Fruit fly (Drosophila melanogaster) Kc167 (cell line): ENCODE measurements around the gene Tmlh.

Experiments
- Myc ChIP-seq: fragments of >200 bp; optimal IDR thresholded peaks from 2 replicates; lab custom pipeline; 2017; ENCODE audit warnings: missing external identifiers
- Sin3A ChIP-seq: fragments of >200 bp; optimal IDR thresholded peaks from 2 replicates; lab custom pipeline; 2018; ENCODE audit warnings: missing external identifiers
- h ChIP-seq: fragments of >200 bp; optimal IDR thresholded peaks from 3 replicates; lab custom pipeline; 2018; ENCODE audit warnings: missing external identifiers
- insv ChIP-seq: fragments of >200 bp; optimal IDR thresholded peaks from 3 replicates; lab custom pipeline; 2018; ENCODE audit warnings: missing external identifiers
- psq ChIP-seq: fragments of >200 bp; optimal IDR thresholded peaks from 2 replicates; lab custom pipeline; 2017; ENCODE audit warnings: missing external identifiers
- ttk ChIP-seq: sonication (Bioruptor generic); optimal IDR thresholded peaks from 2 replicates; lab custom pipeline; 2017; ENCODE audit warnings: missing external identifiers

Tmlh gene

dm6 chr3R:20407771-20408315 lies at the start of gene Tmlh, which contains the start of gene eIF3g2:
Gene Tmlh (minus strand): TSS chr3R:20407871.
Gene eIF3g2 (plus strand): TSS chr3R:20408265.
- no peak for TF ChIP-seq psq (lab: Kevin White, UChicago)
- TF ChIP-seq Myc (lab: Kevin White, UChicago) = no peak
- TF ChIP-seq Sin3A (lab: Kevin White, UChicago) = no peak
- TF ChIP-seq insv = no peak
- no peak for TF ChIP-seq ttk (lab: Kevin White, UChicago)
- TF ChIP-seq h = no peak

dm6 chr3R:20449487-20449886 lies 41.8 kb upstream of the Tmlh start:
- TF ChIP-seq psq (lab: Kevin White, UChicago) = no peak
- TF ChIP-seq insv = no peak
- no peak for TF ChIP-seq ttk (lab: Kevin White, UChicago)
- no peak for TF ChIP-seq Sin3A (lab: Kevin White, UChicago)
- TF ChIP-seq h = no peak
- TF ChIP-seq Myc (lab: Kevin White, UChicago) = no peak

- no peak for TF ChIP-seq h
- TF ChIP-seq Myc (lab: Kevin White, UChicago) = no peak
- no peak for TF ChIP-seq ttk (lab: Kevin White, UChicago)
Measured at dm6 chr3R:20422092-20422491, 14.4 kb upstream of the Tmlh start.

- no peak for TF ChIP-seq Sin3A (lab: Kevin White, UChicago)
- no peak for TF ChIP-seq insv
- TF ChIP-seq Myc (lab: Kevin White, UChicago) = no peak
- no peak for TF ChIP-seq h
- no peak for TF ChIP-seq psq (lab: Kevin White, UChicago)
- no peak for TF ChIP-seq ttk (lab: Kevin White, UChicago)
Measured at dm6 chr3R:20407245-20407644, 426 bp downstream of the Tmlh start.

- TF ChIP-seq ttk (lab: Kevin White, UChicago) = no peak
- no peak for TF ChIP-seq psq (lab: Kevin White, UChicago)
- no peak for TF ChIP-seq Myc (lab: Kevin White, UChicago)
- TF ChIP-seq Sin3A (lab: Kevin White, UChicago) = no peak
- no peak for TF ChIP-seq h
- TF ChIP-seq insv = no peak
Measured at dm6 chr3R:20360008-20360407, 47.7 kb downstream of the Tmlh start, which contains the start of gene MtnC. Gene MtnC (plus strand): TSS chr3R:20360308.
